Fruit fly (Drosophila melanogaster): ENCODE data around the gene subdued.

Gene subdued

DNA sequence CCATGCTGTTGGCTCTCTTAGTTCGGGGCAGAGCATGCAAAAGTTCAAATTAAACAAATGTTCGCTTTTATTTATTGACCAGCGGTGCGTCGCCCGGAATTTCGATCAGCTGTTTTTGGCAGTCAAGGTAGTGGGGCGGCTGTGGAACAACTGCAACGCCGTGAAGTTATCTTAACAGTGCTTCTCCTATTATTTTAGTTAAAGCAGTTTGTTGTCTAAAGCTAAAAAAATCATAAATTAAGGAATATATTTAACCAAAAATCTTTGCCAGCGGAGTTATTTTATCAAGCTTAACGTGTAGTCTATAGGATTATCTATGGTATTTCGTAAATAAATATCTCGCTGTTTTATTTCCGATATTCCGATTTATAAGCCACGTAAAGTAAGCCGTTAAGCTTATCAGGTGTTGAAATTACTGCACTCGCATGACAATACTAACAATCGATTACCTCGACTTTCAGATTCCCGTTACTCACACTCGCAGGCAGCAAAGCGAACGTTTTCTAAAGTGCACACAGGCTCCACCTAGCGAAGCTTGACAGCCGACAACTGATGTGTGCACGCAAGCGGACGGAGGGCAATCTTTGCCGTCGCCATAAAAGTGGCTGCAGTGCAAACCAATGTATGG lies 5.9 kb upstream of the subdued start, which contains the start of the genes CG6195 and CG31220 (continued):
- TF ChIP-seq hkb (optimal IDR thresholded peaks at IDR 0.05) (no peak), hkb (GFP tag; IDR thresholded peaks at IDR 0.05) (peak; percentile 24; the same call in 1 of the 2 replicates), CG31441 (GFP tag; IDR thresholded peaks at IDR 0.05) (no peak), CG34224 (GFP tag; IDR thresholded peaks at IDR 0.05; ENCODE audit: partially characterized antibody) (0 out of 3 replicates have a peak, but pooled peaks have one; percentile 21), CG5245 (GFP tag; optimal IDR thresholded peaks at IDR 0.05) (peak; percentile 89), z (GFP tag; IDR thresholded peaks at IDR 0.05) (no peak), CG3838 (GFP tag; optimal IDR thresholded peaks at IDR 0.05) (no peak), Optix (GFP tag; IDR thresholded peaks at IDR 0.05) (peak; percentile 34; the same call in 1 of the 3 replicates), CG14965 (GFP tag; optimal IDR thresholded peaks at IDR 0.05; ENCODE audit: borderline replicate concordance) (no peak), croc (GFP tag; conservative IDR thresholded peaks at IDR 0.05) (no peak), CG18619 (GFP tag; optimal IDR thresholded peaks at IDR 0.05) (no peak), Sin3A (optimal IDR thresholded peaks at IDR 0.05) (peak; percentile 48), Doc2 (GFP tag; IDR thresholded peaks at IDR 0.05) (no peak), CG33557 (GFP tag; optimal IDR thresholded peaks at IDR 0.05) (no peak), CG10321 (GFP tag; IDR thresholded peaks at IDR 0.05) (no peak), CG7372 (GFP tag; IDR thresholded peaks at IDR 0.05) (no peak), wek (GFP tag; optimal IDR thresholded peaks at IDR 0.05) (peak; percentile 11), sug (tag; optimal IDR thresholded peaks at IDR 0.05) (peak; percentile 12), ewg (GFP tag; optimal IDR thresholded peaks at IDR 0.05) (peak; percentile 40), Elba2 (GFP tag; optimal IDR thresholded peaks at IDR 0.05) (no peak), CG4617 (GFP tag; optimal IDR thresholded peaks at IDR 0.05; ENCODE audit: borderline replicate concordance) (peak; percentile 2), Dref (GFP tag; IDR thresholded peaks at IDR 0.05) (peak; percentile 51), CG3995 (GFP tag; optimal IDR thresholded peaks at IDR 0.05) (peak; percentile 32), Atf6 (GFP tag; IDR thresholded peaks at IDR 0.05) (0 out of 2 replicates have a peak, but pooled peaks have one; percentile 14), aop (GFP tag; IDR thresholded peaks at IDR 0.05) (no peak), CG6765 (GFP tag; optimal IDR thresholded peaks at IDR 0.05) (no peak), az2 (GFP tag; optimal IDR thresholded peaks at IDR 0.05) (peak; percentile 13), Bgb (GFP tag; IDR thresholded peaks at IDR 0.05; ENCODE audit: partially characterized antibody) (peak; percentile 37; the same call in 1 of the 2 replicates), CG17186 (GFP tag; optimal IDR thresholded peaks at IDR 0.05) (peak; percentile 14), NfI (GFP tag; optimal IDR thresholded peaks at IDR 0.05) (peak; percentile 23), H15 (GFP tag; IDR thresholded peaks at IDR 0.05) (0 out of 3 replicates have a peak, but pooled peaks have one; percentile 6), gfzf (GFP tag; optimal IDR thresholded peaks at IDR 0.05) (peak; percentile 48), Bteb2 (GFP tag; optimal IDR thresholded peaks at IDR 0.05) (peak; percentile 9), pan (optimal IDR thresholded peaks at IDR 0.05) (no peak), pan (GFP tag; optimal IDR thresholded peaks at IDR 0.05 in 1 of 2, IDR thresholded peaks at IDR 0.05 in 1 of 2) (peak in 1 of 2 experiments; percentile 19), CG17361 (GFP tag; IDR thresholded peaks at IDR 0.05) (peak; percentile 55; the same call in 2 of the 3 replicates), CG12299 (tag; optimal IDR thresholded peaks at IDR 0.05) (peak; percentile 14), Fer3 (tag; optimal IDR thresholded peaks at IDR 0.05) (no peak), sna (GFP tag; IDR thresholded peaks at IDR 0.05; ENCODE audit: partially characterized antibody) (0 out of 2 replicates have a peak, but pooled peaks have one; percentile 11), stwl (tag; optimal IDR thresholded peaks at IDR 0.05) (peak; percentile 64), Usf (GFP tag; optimal IDR thresholded peaks at IDR 0.05) (no peak), chinmo (GFP tag; IDR thresholded peaks at IDR 0.05; ENCODE audit: partially characterized antibody) (peak; percentile 91), chif (GFP tag; optimal IDR thresholded peaks at IDR 0.05) (peak; percentile 14 to 35), CG12744 (GFP tag; optimal IDR thresholded peaks at IDR 0.05) (no peak), CG2120 (GFP tag; optimal IDR thresholded peaks at IDR 0.05) (peak; percentile 20), fd3F (GFP tag; optimal IDR thresholded peaks at IDR 0.05) (no peak), tin (GFP tag; optimal IDR thresholded peaks at IDR 0.05) (no peak), her (GFP tag; optimal IDR thresholded peaks at IDR 0.05) (peak; percentile 44), CG1832 (GFP tag; optimal IDR thresholded peaks at IDR 0.05) (no peak), CG30020 (tag; optimal IDR thresholded peaks at IDR 0.05) (peak; percentile 90), CG8478 (optimal IDR thresholded peaks at IDR 0.05) (no peak)

Measured in whole organism, embryonic.